Worm (Caenorhabditis elegans) whole organism, young adult: ENCODE data around the gene ZK1098.6.

Source experiments
- F23B12.7 ChIP-seq: sonication (generic microtip); optimal IDR thresholded peaks from 2 replicates; lab custom pipeline; 2017; ENCODE audit warnings: missing genetic modification characterization, mild to moderate bottlenecking, missing compliant biosample characterization, antibody characterized with exemption, moderate library complexity; ENCODE audit not compliant: insufficient read depth
- Y53F4B.3 ChIP-seq: fragments of 200-800 bp; sonication (Bioruptor generic); IDR thresholded peaks from 2 replicates; pipeline ENCODE4 v1.3.6; 2022; ENCODE audit warnings: missing genetic modification reagents, missing genetic modification characterization, missing compliant biosample characterization
- ama-1 ChIP-seq, 3 experiments: fragments of 150-350 bp in 1 of 3; sonication (generic microtip) in 2 of 3; optimal IDR thresholded peaks; 2 replicates each; lab custom pipeline; 2014 to 2018; ENCODE audit warnings: missing biosample characterization in 2 of 3, missing genetic modification characterization in 2 of 3, missing genetic modification reagents in 2 of 3
- bed-1 ChIP-seq: fragments of 200-800 bp; sonication (Bioruptor generic); IDR thresholded peaks from 2 replicates; pipeline ENCODE4 v1.3.6; 2022; ENCODE audit warnings: missing genetic modification reagents, missing genetic modification characterization, missing compliant biosample characterization
- ceh-91 ChIP-seq: fragments of 200-800 bp; sonication (Bioruptor generic); IDR thresholded peaks from 2 replicates; pipeline ENCODE4 v1.3.6; 2022; ENCODE audit warnings: missing genetic modification reagents, missing genetic modification characterization, missing compliant biosample characterization
- dox-1 ChIP-seq: fragments of 200-800 bp; sonication (Bioruptor generic); IDR thresholded peaks from 2 replicates; pipeline ENCODE4 v1.3.6; 2022; ENCODE audit warnings: missing genetic modification reagents, missing genetic modification characterization, missing compliant biosample characterization
- dpff-1 ChIP-seq: sonication (generic microtip); optimal IDR thresholded peaks from 2 replicates; lab custom pipeline; 2017; ENCODE audit warnings: mild to moderate bottlenecking, missing genetic modification characterization, missing compliant biosample characterization
- efl-1 ChIP-seq: fragments of 150-350 bp; optimal IDR thresholded peaks from 2 replicates; lab custom pipeline; 2014; ENCODE audit warnings: missing biosample characterization, missing genetic modification reagents, missing genetic modification characterization
- mes-4 ChIP-seq: sonication (generic microtip); optimal IDR thresholded peaks from 2 replicates; lab custom pipeline; 2016; ENCODE audit warnings: missing genotype, missing genetic modification characterization, missing compliant biosample characterization
- pha-4 ChIP-seq: fragments of 150-350 bp; sonication (generic microtip); optimal IDR thresholded peaks from 2 replicates; lab custom pipeline; 2014; ENCODE audit warnings: missing biosample characterization, missing genetic modification reagents, missing genetic modification characterization
- unc-62 ChIP-seq: fragments of 150-350 bp; optimal IDR thresholded peaks from 2 replicates; lab custom pipeline; 2014; ENCODE audit warnings: missing biosample characterization, missing genetic modification reagents, missing genetic modification characterization
- ztf-26 ChIP-seq: sonication (generic microtip); optimal IDR thresholded peaks from 2 replicates; lab custom pipeline; 2017; ENCODE audit warnings: missing genetic modification characterization, missing compliant biosample characterization

ce11 chrIII:9488027-9488426 lies 38.9 kb upstream of the ZK1098.6 start:
- no peak for TF ChIP-seq efl-1 (GFP tag; lab: Kevin White, UChicago)
- TF ChIP-seq mes-4 (tag; lab: Kevin White, UChicago), result no peak
- TF ChIP-seq pha-4, result no peak
- TF ChIP-seq ztf-26 (tag; lab: Kevin White, UChicago), result no peak
- no peak for TF ChIP-seq unc-62 (GFP tag; lab: Kevin White, UChicago)
- no peak for TF ChIP-seq F23B12.7 (tag; lab: Kevin White, UChicago)
- TF ChIP-seq bed-1 (GFP tag; lab: Robert Waterston, UW), result no peak
- TF ChIP-seq dox-1 (GFP tag; lab: Robert Waterston, UW), result no peak
- no peak for TF ChIP-seq Y53F4B.3 (GFP tag; lab: Robert Waterston, UW)
- TF ChIP-seq ceh-91 (GFP tag; lab: Robert Waterston, UW), result no peak
- no peak for TF ChIP-seq dpff-1 (tag; lab: Kevin White, UChicago)
- no peak for TF ChIP-seq ama-1 (optimal IDR thresholded peaks at IDR 0.05; lab: Kevin White, UChicago)
- no peak for TF ChIP-seq ama-1 (GFP tag; optimal IDR thresholded peaks at IDR 0.05; lab: Kevin White, UChicago)
